Fruit fly (Drosophila melanogaster) whole organism, embryonic: ENCODE measurements around the gene Lsp1alpha.

Experiments used
- ATbp ChIP-seq: fragments of 200-800 bp; sonication (Bioruptor generic); optimal IDR thresholded peaks from 2 replicates; lab custom pipeline; 2017; ENCODE audit warnings: missing biosample characterization, mild to moderate bottlenecking, missing genetic modification characterization, missing genetic modification reagents
- Adf1 ChIP-seq: fragments of 200-800 bp; sonication (Bioruptor generic); IDR thresholded peaks from 2 replicates; pipeline ENCODE4 v1.3.6; 2022; ENCODE audit warnings: missing biosample characterization, missing genetic modification characterization
- B-H2 ChIP-seq: fragments of 200-800 bp; sonication (Bioruptor generic); optimal IDR thresholded peaks from 2 replicates; lab custom pipeline; 2018; ENCODE audit warnings: missing biosample characterization, mild to moderate bottlenecking, missing genetic modification characterization
- CG10366 ChIP-seq: fragments of 200-800 bp; sonication (Bioruptor generic); IDR thresholded peaks from 2 replicates; pipeline ENCODE4 v1.3.6; 2022; ENCODE audit warnings: missing biosample characterization, missing genetic modification characterization
- CG10959 ChIP-seq: fragments of 200-800 bp; sonication (Bioruptor generic); IDR thresholded peaks from 2 replicates; pipeline ENCODE4 v1.3.6; 2022; ENCODE audit warnings: missing biosample characterization, missing genetic modification characterization
- CG12236 ChIP-seq: fragments of 200-800 bp; sonication (Bioruptor generic); optimal IDR thresholded peaks from 2 replicates; lab custom pipeline; 2016; ENCODE audit warnings: missing biosample characterization, missing genetic modification characterization
- CG12391 ChIP-seq: fragments of 200-800 bp; sonication (Bioruptor generic); optimal IDR thresholded peaks from 3 replicates; lab custom pipeline; 2018; ENCODE audit warnings: missing biosample characterization, mild to moderate bottlenecking, missing genetic modification characterization, moderate library complexity
- CG13123 ChIP-seq: fragments of 200-800 bp; sonication (Bioruptor generic); optimal IDR thresholded peaks from 2 replicates; lab custom pipeline; 2016; ENCODE audit warnings: missing biosample characterization, missing genetic modification characterization
- CG13894 ChIP-seq: fragments of 200-800 bp; sonication (Bioruptor generic); optimal IDR thresholded peaks from 3 replicates; lab custom pipeline; 2018; ENCODE audit warnings: missing biosample characterization, mild to moderate bottlenecking, missing genetic modification characterization, moderate library complexity
- CG17328 ChIP-seq: fragments of 200-800 bp; sonication (Bioruptor generic); IDR thresholded peaks from 2 replicates; pipeline ENCODE4 v1.3.6; 2022; ENCODE audit warnings: missing biosample characterization, missing genetic modification characterization
- CG17568 ChIP-seq: fragments of 200-800 bp; sonication (Bioruptor generic); optimal IDR thresholded peaks from 2 replicates; lab custom pipeline; 2018; ENCODE audit warnings: missing biosample characterization, mild to moderate bottlenecking, missing genetic modification characterization, moderate library complexity
- CG3163 ChIP-seq: fragments of 200-800 bp; sonication (Bioruptor generic); optimal IDR thresholded peaks from 3 replicates; lab custom pipeline; 2016; ENCODE audit warnings: missing biosample characterization, missing genetic modification characterization
- CG34224 ChIP-seq: fragments of 200-800 bp; sonication (Bioruptor generic); IDR thresholded peaks from 3 replicates; pipeline ENCODE4 v1.3.6; 2022; ENCODE audit warnings: missing biosample characterization, missing genetic modification characterization; ENCODE audit not compliant: partially characterized antibody
- CG3726 ChIP-seq: fragments of 200-800 bp; sonication (Bioruptor generic); IDR thresholded peaks from 3 replicates; pipeline ENCODE4, ENCODE4 v1.3.6; 2022; ENCODE audit warnings: missing biosample characterization, missing genetic modification characterization
- CG4424 ChIP-seq: fragments of 200-800 bp; sonication (Bioruptor generic); optimal IDR thresholded peaks from 3 replicates; lab custom pipeline; 2016; ENCODE audit warnings: missing biosample characterization, missing genetic modification characterization
- CG4730 ChIP-seq: fragments of 200-800 bp; sonication (Bioruptor generic); IDR thresholded peaks from 2 replicates; pipeline ENCODE4 v1.3.6; 2022; ENCODE audit warnings: missing biosample characterization, missing genetic modification characterization
- CG6254 ChIP-seq: fragments of 200-800 bp; sonication (Bioruptor generic); optimal IDR thresholded peaks from 3 replicates; lab custom pipeline; 2017; ENCODE audit warnings: mild to moderate bottlenecking, missing biosample characterization, missing genetic modification reagents, missing genetic modification characterization
- CG7271 ChIP-seq: fragments of 200-800 bp; sonication (Bioruptor generic); optimal IDR thresholded peaks from 2 replicates; lab custom pipeline; 2018; ENCODE audit warnings: missing biosample characterization, mild to moderate bottlenecking, missing genetic modification characterization, moderate library complexity
- CG9797 ChIP-seq: fragments of 200-800 bp; sonication (Bioruptor generic); optimal IDR thresholded peaks from 3 replicates; lab custom pipeline; 2018; ENCODE audit warnings: missing biosample characterization, mild to moderate bottlenecking, missing genetic modification characterization
- CoRest ChIP-seq: fragments of 200-800 bp; sonication (Bioruptor generic); optimal IDR thresholded peaks from 3 replicates; lab custom pipeline; 2018; ENCODE audit warnings: missing biosample characterization, mild to moderate bottlenecking, missing genetic modification characterization, moderate library complexity
- ERR ChIP-seq: fragments of 200-800 bp; sonication (Bioruptor generic); optimal IDR thresholded peaks from 2 replicates; lab custom pipeline; 2016; ENCODE audit warnings: missing biosample characterization, missing genetic modification characterization
- Hmx ChIP-seq: fragments of 200-800 bp; sonication (Bioruptor generic); optimal IDR thresholded peaks from 2 replicates; lab custom pipeline; 2016; ENCODE audit warnings: missing biosample characterization, missing genetic modification characterization
- MESR4 ChIP-seq: fragments of 200-800 bp; sonication (Bioruptor generic); optimal IDR thresholded peaks from 2 replicates; lab custom pipeline; 2018; ENCODE audit warnings: missing biosample characterization, mild to moderate bottlenecking, missing genetic modification characterization, moderate library complexity
- Mrtf ChIP-seq: fragments of 200-800 bp; sonication (Bioruptor generic); IDR thresholded peaks from 3 replicates; pipeline ENCODE4 v1.3.6; 2022; ENCODE audit warnings: missing biosample characterization, missing genetic modification characterization
- Neu2 ChIP-seq: fragments of 200-800 bp; sonication (Bioruptor generic); optimal IDR thresholded peaks from 3 replicates; lab custom pipeline; 2016; ENCODE audit warnings: missing biosample characterization, missing genetic modification characterization, borderline replicate concordance
- Rx ChIP-seq: fragments of 200-800 bp; sonication (Bioruptor generic); IDR thresholded peaks from 2 replicates; pipeline ENCODE4 v1.3.6; 2022; ENCODE audit warnings: missing biosample characterization, missing genetic modification characterization
- Spps ChIP-seq: fragments of 200-800 bp; sonication (Bioruptor generic); optimal IDR thresholded peaks from 2 replicates; lab custom pipeline; 2018; ENCODE audit warnings: missing biosample characterization, mild to moderate bottlenecking, missing genetic modification characterization
- Stat92E ChIP-seq, 3 experiments: fragments of >200 bp in 2 of 3; fragments of 200-800 bp in 1 of 3; sonication (Bioruptor generic) in 1 of 3; optimal IDR thresholded peaks; 2 replicates each; lab custom pipeline; 2017 to 2019; ENCODE audit warnings: missing biosample characterization in 3 of 3, missing genetic modification characterization in 3 of 3, mild to moderate bottlenecking in 1 of 3, moderate library complexity in 1 of 3
- ase ChIP-seq: fragments of 200-800 bp; sonication (Bioruptor generic); IDR thresholded peaks from 3 replicates; pipeline ENCODE4 v1.3.6; 2022; ENCODE audit warnings: missing biosample characterization, missing genetic modification characterization
- cato ChIP-seq: fragments of 200-800 bp; sonication (Bioruptor generic); optimal IDR thresholded peaks from 2 replicates; lab custom pipeline; 2016; ENCODE audit warnings: missing biosample characterization, missing genetic modification characterization, borderline replicate concordance
- corto ChIP-seq: fragments of 200-800 bp; sonication (Bioruptor generic); optimal IDR thresholded peaks from 2 replicates; lab custom pipeline; 2016; ENCODE audit warnings: missing biosample characterization, mild to moderate bottlenecking, missing genetic modification characterization, moderate library complexity
- dan ChIP-seq: fragments of 200-800 bp; sonication (Bioruptor generic); IDR thresholded peaks from 2 replicates; pipeline ENCODE4 v1.3.6; 2022; ENCODE audit warnings: missing biosample characterization, missing genetic modification characterization
- dimm ChIP-seq: fragments of 200-800 bp; sonication (Bioruptor generic); IDR thresholded peaks from 2 replicates; pipeline ENCODE4 v1.3.6; 2022; ENCODE audit warnings: missing biosample characterization, missing genetic modification characterization
- disco-r ChIP-seq: fragments of 200-800 bp; sonication (Bioruptor generic); optimal IDR thresholded peaks from 2 replicates; lab custom pipeline; 2016; ENCODE audit warnings: missing biosample characterization, missing genetic modification characterization
- exex ChIP-seq: fragments of 200-800 bp; sonication (Bioruptor generic); optimal IDR thresholded peaks from 4 replicates; lab custom pipeline; 2018; ENCODE audit warnings: missing biosample characterization, mild to moderate bottlenecking, missing genetic modification characterization, moderate library complexity
- eyg ChIP-seq: fragments of 200-800 bp; sonication (Bioruptor generic); optimal IDR thresholded peaks from 3 replicates; lab custom pipeline; 2016; ENCODE audit warnings: missing biosample characterization, missing genetic modification characterization
- fd102C ChIP-seq: fragments of 200-800 bp; sonication (Bioruptor generic); optimal IDR thresholded peaks from 2 replicates; lab custom pipeline; 2018; ENCODE audit warnings: missing biosample characterization, mild to moderate bottlenecking, missing genetic modification characterization, moderate library complexity
- fru ChIP-seq: fragments of >200 bp; optimal IDR thresholded peaks from 2 replicates; lab custom pipeline; 2017
- gfzf ChIP-seq: fragments of 200-800 bp; sonication (Bioruptor generic); optimal IDR thresholded peaks from 2 replicates; lab custom pipeline; 2016; ENCODE audit warnings: missing biosample characterization, mild to moderate bottlenecking, missing genetic modification characterization, moderate library complexity
- h ChIP-seq: fragments of >200 bp; optimal IDR thresholded peaks from 2 replicates; lab custom pipeline; 2017
- insv ChIP-seq, 2 experiments: fragments of 200-800 bp; sonication (Bioruptor generic); optimal IDR thresholded peaks; 3 replicates each; lab custom pipeline; 2016 to 2018; ENCODE audit warnings: missing biosample characterization in 2 of 2, missing genetic modification characterization in 2 of 2
- lbe ChIP-seq: fragments of 200-800 bp; sonication (Bioruptor generic); optimal IDR thresholded peaks from 2 replicates; lab custom pipeline; 2016; ENCODE audit warnings: missing biosample characterization, mild to moderate bottlenecking, missing genetic modification characterization
- mam ChIP-seq: fragments of 200-800 bp; sonication (Bioruptor generic); optimal IDR thresholded peaks from 3 replicates; lab custom pipeline; 2016; ENCODE audit warnings: missing biosample characterization, missing genetic modification characterization
- nerfin-2 ChIP-seq: fragments of 200-800 bp; sonication (Bioruptor generic); IDR thresholded peaks from 2 replicates; pipeline ENCODE4 v1.3.6; 2022; ENCODE audit warnings: missing biosample characterization, missing genetic modification characterization; ENCODE audit not compliant: partially characterized antibody
- salm ChIP-seq: fragments of 200-800 bp; sonication (Bioruptor generic); optimal IDR thresholded peaks from 2 replicates; lab custom pipeline; 2018; ENCODE audit warnings: missing biosample characterization, mild to moderate bottlenecking, missing genetic modification characterization
- sc ChIP-seq, 3 experiments: fragments of >200 bp in 2 of 3; fragments of 200-800 bp in 1 of 3; sonication (Bioruptor generic) in 1 of 3; optimal IDR thresholded peaks; 2 replicates in 2 of 3; 3 replicates in 1 of 3; lab custom pipeline; 2017; ENCODE audit warnings: mild to moderate bottlenecking in 1 of 3, missing biosample characterization in 1 of 3, missing genetic modification characterization in 1 of 3, missing genetic modification reagents in 1 of 3
- sens ChIP-seq: fragments of 200-800 bp; sonication (Bioruptor generic); peaks from one replicate; lab custom pipeline; 2016; ENCODE audit warnings: missing biosample characterization, missing genetic modification characterization
- tio ChIP-seq: fragments of 200-800 bp; sonication (Bioruptor generic); optimal IDR thresholded peaks from 2 replicates; lab custom pipeline; 2017; ENCODE audit warnings: missing biosample characterization, missing genetic modification characterization, inconsistent platforms
- tna ChIP-seq: fragments of 200-800 bp; sonication (Bioruptor generic); IDR thresholded peaks from 2 replicates; pipeline ENCODE4 v1.3.6; 2022; ENCODE audit warnings: missing biosample characterization, missing genetic modification characterization; ENCODE audit not compliant: partially characterized antibody
- trh ChIP-seq: fragments of 200-800 bp; sonication (Bioruptor generic); optimal IDR thresholded peaks from 2 replicates; lab custom pipeline; 2016; ENCODE audit warnings: missing biosample characterization, missing genetic modification characterization
- zf30C ChIP-seq: fragments of 200-800 bp; sonication (Bioruptor generic); optimal IDR thresholded peaks from 3 replicates; lab custom pipeline; 2018; ENCODE audit warnings: missing biosample characterization, mild to moderate bottlenecking, missing genetic modification characterization

The Lsp1alpha gene

dm6 chrX:12496930-12497329 lies 6.8 kb downstream of the Lsp1alpha start, which contains the start of gene mdu (continued):
- no peak for TF ChIP-seq CG13894 (tag; lab: Kevin White, UChicago)
- no peak for TF ChIP-seq CG6254
- TF ChIP-seq sc (optimal IDR thresholded peaks at IDR 0.05; lab: Kevin White, UChicago), result no peak
- TF ChIP-seq sc (GFP tag; optimal IDR thresholded peaks at IDR 0.05; lab: Kevin White, UChicago), result no peak
- TF ChIP-seq ERR (GFP tag; lab: Kevin White, UChicago), result no peak
- peak; percentile 35; the same call in 1 of the 2 replicates for TF ChIP-seq tna
- peak; percentile 71 for TF ChIP-seq CoRest
- TF ChIP-seq CG12391 (tag; lab: Kevin White, UChicago), result peak; percentile 49
- TF ChIP-seq nerfin-2 (GFP tag; lab: Robert Waterston, UW), result 0 out of 2 replicates have a peak, but pooled peaks have one; percentile 20
- no peak for TF ChIP-seq insv (GFP tag; optimal IDR thresholded peaks at IDR 0.05; lab: Kevin White, UChicago)
- no peak for TF ChIP-seq Mrtf (GFP tag; lab: Robert Waterston, UW)
- no peak for TF ChIP-seq lbe (GFP tag; lab: Kevin White, UChicago)
- no peak for TF ChIP-seq CG17568 (GFP tag; lab: Kevin White, UChicago)
- TF ChIP-seq corto (GFP tag; lab: Kevin White, UChicago), result no peak
- no peak for TF ChIP-seq disco-r (GFP tag; lab: Kevin White, UChicago)
- TF ChIP-seq CG4730, result no peak
- TF ChIP-seq CG3726, result no peak
- TF ChIP-seq h, result no peak
- TF ChIP-seq Stat92E (GFP tag; optimal IDR thresholded peaks at IDR 0.05; lab: Kevin White, UChicago), result no peak
- TF ChIP-seq dan, result no peak
- TF ChIP-seq cato (GFP tag; lab: Kevin White, UChicago), result no peak
- TF ChIP-seq tio (GFP tag; lab: Kevin White, UChicago), result no peak
- peak; percentile 50 for TF ChIP-seq sens (GFP tag; lab: Kevin White, UChicago)
- no peak for TF ChIP-seq eyg
- TF ChIP-seq CG9797 (GFP tag; lab: Kevin White, UChicago), result no peak
- no peak for TF ChIP-seq B-H2 (GFP tag; lab: Kevin White, UChicago)
- no peak for TF ChIP-seq CG10959 (GFP tag; lab: Robert Waterston, UW)
- TF ChIP-seq Adf1 (GFP tag; lab: Robert Waterston, UW), result peak; percentile 12; the same call in 1 of the 2 replicates
- no peak for TF ChIP-seq CG13123
- TF ChIP-seq Spps (tag; lab: Kevin White, UChicago), result no peak
- TF ChIP-seq dimm (GFP tag; lab: Robert Waterston, UW), result no peak
- no peak for TF ChIP-seq CG12236 (GFP tag; lab: Kevin White, UChicago)
- TF ChIP-seq Rx (GFP tag; lab: Robert Waterston, UW), result no peak
- TF ChIP-seq Neu2 (GFP tag; lab: Kevin White, UChicago), result no peak
- no peak for TF ChIP-seq fd102C (GFP tag; lab: Kevin White, UChicago)
- TF ChIP-seq CG10366 (GFP tag; lab: Robert Waterston, UW), result no peak
- TF ChIP-seq CG7271 (tag; lab: Kevin White, UChicago), result no peak
- TF ChIP-seq CG34224 (GFP tag; lab: Robert Waterston, UW), result no peak
- TF ChIP-seq CG4424, result peak; percentile 8
- TF ChIP-seq Hmx (GFP tag; lab: Kevin White, UChicago), result no peak
- no peak for TF ChIP-seq exex (tag; lab: Kevin White, UChicago)
- TF ChIP-seq gfzf (GFP tag; lab: Kevin White, UChicago), result no peak
- no peak for TF ChIP-seq trh (GFP tag; lab: Kevin White, UChicago)
- no peak for TF ChIP-seq salm (tag; lab: Kevin White, UChicago)
- TF ChIP-seq mam (GFP tag; lab: Kevin White, UChicago), result no peak
- no peak for TF ChIP-seq ATbp
- TF ChIP-seq fru (lab: Kevin White, UChicago), result no peak
- no peak for TF ChIP-seq CG17328 (GFP tag; lab: Robert Waterston, UW)
- TF ChIP-seq CG3163, result no peak
- no peak for TF ChIP-seq MESR4 (GFP tag; lab: Kevin White, UChicago)
- TF ChIP-seq ase, result no peak
- no peak for TF ChIP-seq zf30C (GFP tag; lab: Kevin White, UChicago)
